Worm (Caenorhabditis elegans) whole organism, early embryonic: ENCODE data around the gene F18C5.9.

Experiments used
- B0310.2 ChIP-seq: sonication (generic microtip); optimal IDR thresholded peaks from 2 replicates; lab custom pipeline; 2016; ENCODE audit warnings: mild to moderate bottlenecking, missing genetic modification characterization, missing compliant biosample characterization
- F13C5.2 ChIP-seq: sonication (generic microtip); optimal IDR thresholded peaks from 2 replicates; lab custom pipeline; 2017; ENCODE audit warnings: mild to moderate bottlenecking, missing genetic modification characterization, inconsistent platforms, missing compliant biosample characterization
- aly-1 ChIP-seq: sonication (generic microtip); optimal IDR thresholded peaks from 2 replicates; lab custom pipeline; 2016; ENCODE audit warnings: missing genetic modification characterization, missing compliant biosample characterization
- ama-1 ChIP-seq: fragments of 150-350 bp; optimal IDR thresholded peaks from 2 replicates; lab custom pipeline; 2014
- ceh-13 ChIP-seq: fragments of 200-800 bp; sonication (Bioruptor generic); optimal IDR thresholded peaks from 2 replicates; lab custom pipeline; 2018; ENCODE audit warnings: mild to moderate bottlenecking, missing genetic modification characterization, missing compliant biosample characterization
- ceh-36 ChIP-seq: sonication (generic microtip); optimal IDR thresholded peaks from 2 replicates; lab custom pipeline; 2016; ENCODE audit warnings: missing genetic modification characterization, inconsistent platforms, missing compliant biosample characterization
- ets-7 ChIP-seq: sonication (generic microtip); optimal IDR thresholded peaks from 2 replicates; lab custom pipeline; 2016; ENCODE audit warnings: missing genotype, missing genetic modification characterization, missing compliant biosample characterization
- flt-1 ChIP-seq: fragments of 200-800 bp; sonication (Bioruptor generic); IDR thresholded peaks from 2 replicates; pipeline ENCODE4 v1.3.6; 2022; ENCODE audit warnings: missing genetic modification characterization, missing compliant biosample characterization
- hmbx-1 ChIP-seq: sonication (generic microtip); optimal IDR thresholded peaks from 2 replicates; lab custom pipeline; 2016; ENCODE audit warnings: mild to moderate bottlenecking, missing genetic modification characterization, missing compliant biosample characterization
- hmg-4 ChIP-seq: fragments of 200-800 bp; sonication (Bioruptor generic); optimal IDR thresholded peaks from 2 replicates; lab custom pipeline; 2018; ENCODE audit warnings: mild to moderate bottlenecking, missing genetic modification characterization, missing compliant biosample characterization
- hnd-1 ChIP-seq: sonication (generic microtip); optimal IDR thresholded peaks from 2 replicates; lab custom pipeline; 2016; ENCODE audit warnings: missing genetic modification characterization, missing compliant biosample characterization
- pes-1 ChIP-seq: fragments of 200-800 bp; sonication (Bioruptor generic); IDR thresholded peaks from 2 replicates; pipeline ENCODE4 v1.3.6; 2022; ENCODE audit warnings: missing genetic modification reagents, missing genetic modification characterization, missing compliant biosample characterization
- scrt-1 ChIP-seq: fragments of 200-800 bp; sonication (Bioruptor generic); IDR thresholded peaks from 2 replicates; pipeline ENCODE4 v1.3.6; 2022; ENCODE audit warnings: missing genetic modification characterization, missing compliant biosample characterization
- sea-1 ChIP-seq: fragments of 200-800 bp; sonication (Bioruptor generic); conservative IDR thresholded peaks from 2 replicates; pipeline ENCODE4 v1.3.6; 2022; ENCODE audit warnings: missing genetic modification characterization, missing compliant biosample characterization
- tbx-11 ChIP-seq: fragments of 200-800 bp; sonication (Bioruptor generic); IDR thresholded peaks from 2 replicates; pipeline ENCODE4 v1.3.6; 2022; ENCODE audit warnings: missing genetic modification characterization, missing compliant biosample characterization
- tbx-37 ChIP-seq: fragments of 200-800 bp; sonication (Bioruptor generic); conservative IDR thresholded peaks from 2 replicates; pipeline ENCODE4 v1.3.6; 2022; ENCODE audit warnings: missing genetic modification reagents, missing genetic modification characterization, missing compliant biosample characterization
- tra-4 ChIP-seq: sonication (generic microtip); optimal IDR thresholded peaks from 2 replicates; lab custom pipeline; 2017; ENCODE audit warnings: missing genetic modification characterization, missing compliant biosample characterization

F18C5.9 gene

DNA sequence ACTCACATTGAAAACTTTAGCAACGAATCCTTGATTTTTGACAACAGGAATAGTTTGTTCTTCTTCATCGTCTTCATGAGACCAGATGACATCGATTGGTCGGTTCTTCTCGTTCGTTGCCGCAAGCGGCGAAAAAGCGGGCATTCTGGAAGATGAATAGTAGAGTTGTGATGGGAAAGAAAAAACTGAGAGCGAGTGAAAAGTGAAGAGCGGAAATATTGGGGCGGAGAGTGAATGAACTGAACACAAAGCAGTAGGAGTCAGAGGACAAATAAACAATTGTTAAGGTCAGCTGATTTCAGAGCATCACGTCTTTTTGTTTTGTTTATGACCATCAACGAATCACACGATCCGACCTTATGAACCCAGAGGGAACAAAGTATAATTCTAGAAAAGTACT, 5.6 kb upstream of the F18C5.9 start, which contains the start of gene F18C5.10:
Gene F18C5.10 (minus strand): TSS at position 145 of the 400 bp plus-strand sequence.
- no peak for TF ChIP-seq hnd-1 (tag; lab: Kevin White, UChicago)
- no peak for TF ChIP-seq ama-1 (lab: Kevin White, UChicago)
- TF ChIP-seq scrt-1, result no peak
- no peak for TF ChIP-seq tbx-11 (GFP tag; lab: Robert Waterston, UW)
- no peak for TF ChIP-seq ceh-13 (GFP tag; lab: Kevin White, UChicago)
- TF ChIP-seq tbx-37 (GFP tag; lab: Robert Waterston, UW), result no peak
- no peak for TF ChIP-seq sea-1

- TF ChIP-seq aly-1 (tag; lab: Kevin White, UChicago) (no peak), tbx-11 (GFP tag; lab: Robert Waterston, UW) (no peak), ets-7 (tag; lab: Kevin White, UChicago) (no peak), flt-1 (GFP tag; lab: Robert Waterston, UW) (no peak), ama-1 (lab: Kevin White, UChicago) (no peak), F13C5.2 (tag; lab: Kevin White, UChicago) (no peak), tra-4 (no peak), tbx-37 (GFP tag; lab: Robert Waterston, UW) (no peak), scrt-1 (no peak), hnd-1 (tag; lab: Kevin White, UChicago) (no peak), hmbx-1 (no peak)
Observed at ce11 chrII:6562203-6562867, 4.6 kb upstream of the F18C5.9 start.

- no peak for TF ChIP-seq tbx-37 (GFP tag; lab: Robert Waterston, UW)
- no peak for TF ChIP-seq ets-7 (tag; lab: Kevin White, UChicago)
- TF ChIP-seq aly-1 (tag; lab: Kevin White, UChicago), result no peak
- no peak for TF ChIP-seq scrt-1
- TF ChIP-seq pes-1 (GFP tag; lab: Robert Waterston, UW), result no peak
Observed at ce11 chrII:6563238-6563637, 3.7 kb upstream of the F18C5.9 start.

DNA sequence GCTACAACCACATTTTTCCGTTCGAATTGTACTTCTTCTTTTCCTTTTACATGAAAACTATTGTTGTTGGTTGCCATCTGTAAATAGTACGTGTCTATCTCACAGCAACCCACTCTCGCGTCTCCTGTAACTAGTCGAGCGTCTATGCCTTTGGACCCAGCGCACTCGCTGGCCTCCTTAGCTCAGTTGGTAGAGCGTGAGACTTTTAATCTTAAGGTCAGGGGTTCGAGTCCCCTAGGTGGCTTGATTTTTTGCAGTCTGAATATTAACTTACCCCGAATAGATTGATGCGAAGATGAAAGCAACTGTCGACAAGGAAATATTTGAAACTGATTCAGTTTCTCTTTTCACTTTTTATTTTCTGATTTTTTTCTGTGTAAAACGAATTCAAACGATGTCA, 1.9 kb upstream of the F18C5.9 start, which contains the start of gene mpz-3:
Gene mpz-3 (minus strand): TSS at position 320 of the 400 bp plus-strand sequence.
- peak; percentile 72 for TF ChIP-seq F13C5.2 (tag; lab: Kevin White, UChicago)
- TF ChIP-seq tbx-37 (GFP tag; lab: Robert Waterston, UW), result no peak; the same call in 1 of the 2 replicates
- TF ChIP-seq sea-1, result no peak
- no peak for TF ChIP-seq pes-1 (GFP tag; lab: Robert Waterston, UW)
- TF ChIP-seq ceh-13 (GFP tag; lab: Kevin White, UChicago), result peak; percentile 58
- TF ChIP-seq hmg-4, result no peak
- peak; percentile 30 for TF ChIP-seq ets-7 (tag; lab: Kevin White, UChicago)
- TF ChIP-seq ceh-36 (tag; lab: Kevin White, UChicago), result peak; percentile 64
- peak; percentile 74 for TF ChIP-seq aly-1 (tag; lab: Kevin White, UChicago)
- peak; percentile 83 for TF ChIP-seq tbx-11 (GFP tag; lab: Robert Waterston, UW)
- no peak for TF ChIP-seq tra-4
- TF ChIP-seq hmbx-1, result no peak
- peak; percentile 47 for TF ChIP-seq hnd-1 (tag; lab: Kevin White, UChicago)
- TF ChIP-seq ama-1 (lab: Kevin White, UChicago), result no peak
- TF ChIP-seq scrt-1, result peak; percentile 77
- TF ChIP-seq B0310.2 (tag; lab: Kevin White, UChicago), result peak; percentile 30
- peak; percentile 81; the same call in 1 of the 2 replicates for TF ChIP-seq flt-1 (GFP tag; lab: Robert Waterston, UW)

DNA sequence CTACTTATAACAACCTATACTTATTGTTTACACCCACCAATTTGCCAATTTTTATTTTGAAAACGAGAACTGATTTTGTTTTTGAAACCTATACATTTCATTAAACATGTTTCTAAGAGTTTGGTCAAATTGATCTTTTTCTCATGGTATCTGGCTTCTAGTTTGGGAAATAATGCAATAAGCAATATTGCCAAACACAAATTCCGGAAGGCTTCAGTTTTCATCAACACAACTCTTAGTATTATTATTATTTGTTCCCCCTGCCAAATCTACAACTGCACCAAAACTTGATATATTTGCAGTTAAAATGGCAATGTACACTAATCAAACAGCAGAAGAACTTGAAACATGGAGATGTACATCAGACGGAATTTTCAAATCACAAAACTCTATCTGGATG, 1.8 kb downstream of the F18C5.9 start, which contains the start of gene sra-27:
Gene sra-27 (plus strand): TSS at position 301 of the 400 bp plus-strand sequence.
- TF ChIP-seq hnd-1 (tag; lab: Kevin White, UChicago), result no peak
- TF ChIP-seq hmg-4, result no peak
- TF ChIP-seq scrt-1, result no peak
- no peak for TF ChIP-seq aly-1 (tag; lab: Kevin White, UChicago)
- TF ChIP-seq tbx-37 (GFP tag; lab: Robert Waterston, UW), result no peak
- TF ChIP-seq F13C5.2 (tag; lab: Kevin White, UChicago), result no peak
- no peak for TF ChIP-seq pes-1 (GFP tag; lab: Robert Waterston, UW)
- TF ChIP-seq hmbx-1, result no peak
- TF ChIP-seq flt-1 (GFP tag; lab: Robert Waterston, UW), result no peak
- no peak for TF ChIP-seq sea-1
- TF ChIP-seq tra-4, result no peak
- TF ChIP-seq tbx-11 (GFP tag; lab: Robert Waterston, UW), result no peak
- TF ChIP-seq ceh-13 (GFP tag; lab: Kevin White, UChicago), result no peak
- no peak for TF ChIP-seq B0310.2 (tag; lab: Kevin White, UChicago)
- no peak for TF ChIP-seq ama-1 (lab: Kevin White, UChicago)
- TF ChIP-seq ceh-36 (tag; lab: Kevin White, UChicago), result no peak
- no peak for TF ChIP-seq ets-7 (tag; lab: Kevin White, UChicago)

DNA sequence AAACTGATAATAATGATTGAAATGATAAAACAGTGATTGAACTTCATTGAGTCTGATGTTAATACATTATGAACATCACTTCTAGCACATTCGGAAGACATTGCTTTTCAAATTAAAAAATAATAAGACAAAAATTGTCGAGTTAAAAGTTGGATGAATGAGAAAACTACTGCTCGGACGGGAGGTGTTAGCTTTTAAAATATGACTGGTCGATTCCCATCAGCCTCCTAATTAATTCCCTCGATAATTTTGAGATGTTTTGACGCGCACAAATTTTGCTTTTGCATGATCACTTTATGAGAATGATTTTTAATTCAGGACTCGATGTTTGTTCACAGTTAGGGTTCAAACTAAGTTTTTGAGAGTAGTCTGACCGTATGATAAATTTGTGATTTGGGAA, 6.7 kb downstream of the F18C5.9 start, which contains the start of gene sra-28:
Gene sra-28 (minus strand): TSS at position 101 of the 400 bp plus-strand sequence.
- TF ChIP-seq sea-1 (no peak), flt-1 (GFP tag; lab: Robert Waterston, UW) (no peak), ets-7 (tag; lab: Kevin White, UChicago) (no peak), ceh-36 (tag; lab: Kevin White, UChicago) (no peak), tra-4 (no peak), tbx-11 (GFP tag; lab: Robert Waterston, UW) (no peak), hmbx-1 (no peak)

DNA sequence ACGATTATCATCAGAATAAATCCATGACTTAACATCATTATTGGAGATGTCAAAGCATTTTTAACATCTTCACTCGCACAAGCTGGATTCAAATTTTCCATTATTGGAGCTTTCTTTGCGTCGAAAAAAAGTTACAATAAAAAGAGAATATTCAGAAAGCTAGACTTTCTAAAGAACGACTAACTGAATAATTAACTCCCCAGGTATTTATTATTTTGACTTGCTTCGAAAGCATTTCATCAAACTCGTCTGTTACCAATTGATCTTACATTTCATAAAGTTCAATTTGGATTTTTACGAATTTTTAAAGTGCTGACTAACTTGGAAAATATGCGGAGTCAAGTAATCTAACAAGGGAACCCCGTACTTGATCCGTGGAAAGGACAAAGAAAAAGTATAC, 8.7 kb downstream of the F18C5.9 start, which contains the start of gene sra-29:
Gene sra-29 (minus strand): TSS at position 101 of the 400 bp plus-strand sequence.
- TF ChIP-seq hmbx-1 (no peak), aly-1 (tag; lab: Kevin White, UChicago) (no peak), ceh-13 (GFP tag; lab: Kevin White, UChicago) (no peak), tbx-37 (GFP tag; lab: Robert Waterston, UW) (no peak), flt-1 (GFP tag; lab: Robert Waterston, UW) (no peak), F13C5.2 (tag; lab: Kevin White, UChicago) (no peak), sea-1 (no peak), B0310.2 (tag; lab: Kevin White, UChicago) (no peak), scrt-1 (no peak), hnd-1 (tag; lab: Kevin White, UChicago) (no peak), pes-1 (GFP tag; lab: Robert Waterston, UW) (no peak), tbx-11 (GFP tag; lab: Robert Waterston, UW) (no peak), ceh-36 (tag; lab: Kevin White, UChicago) (no peak), hmg-4 (no peak), tra-4 (no peak), ama-1 (lab: Kevin White, UChicago) (no peak), ets-7 (tag; lab: Kevin White, UChicago) (no peak)
